Worm (Caenorhabditis elegans) whole organism, young adult: ENCODE measurements around the gene daf-36.

Source experiments
- B0019.2 ChIP-seq: fragments of 200-800 bp; sonication (Bioruptor generic); conservative IDR thresholded peaks from 2 replicates; pipeline ENCODE4 v1.3.6; 2022; ENCODE audit warnings: missing genetic modification reagents, missing genetic modification characterization, missing compliant biosample characterization
- C06A6.2 ChIP-seq: fragments of 200-800 bp; sonication (Bioruptor generic); conservative IDR thresholded peaks from 2 replicates; pipeline ENCODE4 v1.3.6; 2022; ENCODE audit warnings: missing genetic modification characterization, missing compliant biosample characterization
- D2030.7 ChIP-seq: fragments of 200-800 bp; sonication (Bioruptor generic); IDR thresholded peaks from 2 replicates; pipeline ENCODE4 v1.3.6; 2022; ENCODE audit warnings: missing genetic modification reagents, missing genetic modification characterization, missing compliant biosample characterization
- F22D6.2 ChIP-seq: sonication (generic microtip); optimal IDR thresholded peaks from 2 replicates; lab custom pipeline; 2016; ENCODE audit warnings: mild to moderate bottlenecking, missing genetic modification characterization, missing compliant biosample characterization
- F37B4.10 ChIP-seq: fragments of 200-800 bp; sonication (Bioruptor generic); IDR thresholded peaks from 2 replicates; pipeline ENCODE4 v1.3.6; 2022; ENCODE audit warnings: missing genetic modification characterization, missing compliant biosample characterization
- F39B2.1 ChIP-seq: fragments of 200-800 bp; sonication (Bioruptor generic); IDR thresholded peaks from 2 replicates; pipeline ENCODE4 v1.3.6; 2022; ENCODE audit warnings: missing genetic modification reagents, missing genetic modification characterization, missing compliant biosample characterization
- F49E8.2 ChIP-seq: sonication (generic microtip); optimal IDR thresholded peaks from 3 replicates; lab custom pipeline; 2017; ENCODE audit warnings: missing genetic modification characterization, mild to moderate bottlenecking, missing compliant biosample characterization, antibody characterized with exemption, moderate library complexity; ENCODE audit not compliant: insufficient read depth
- F52B5.7 ChIP-seq: sonication (generic microtip); optimal IDR thresholded peaks from 2 replicates; lab custom pipeline; 2016; ENCODE audit warnings: mild to moderate bottlenecking, missing genetic modification characterization, missing compliant biosample characterization
- K12H6.12 ChIP-seq: fragments of 200-800 bp; sonication (Bioruptor generic); optimal IDR thresholded peaks from 2 replicates; lab custom pipeline; 2018; ENCODE audit warnings: mild to moderate bottlenecking, missing genetic modification characterization, missing compliant biosample characterization
- T26A5.8 ChIP-seq: sonication (generic microtip); optimal IDR thresholded peaks from 2 replicates; lab custom pipeline; 2016; ENCODE audit warnings: missing genetic modification characterization, missing compliant biosample characterization
- Y53F4B.3 ChIP-seq: fragments of 200-800 bp; sonication (Bioruptor generic); IDR thresholded peaks from 2 replicates; pipeline ENCODE4 v1.3.6; 2022; ENCODE audit warnings: missing genetic modification reagents, missing genetic modification characterization, missing compliant biosample characterization
- Y67H2A.10 ChIP-seq: fragments of 200-800 bp; sonication (Bioruptor generic); conservative IDR thresholded peaks from 2 replicates; pipeline ENCODE4 v1.3.6; 2022; ENCODE audit warnings: missing genetic modification reagents, missing genetic modification characterization, missing compliant biosample characterization
- akir-1 ChIP-seq: fragments of 200-800 bp; sonication (Bioruptor generic); optimal IDR thresholded peaks from 2 replicates; lab custom pipeline; 2018; ENCODE audit warnings: mild to moderate bottlenecking, missing genetic modification characterization, moderate library complexity, missing compliant biosample characterization
- ama-1 ChIP-seq, 3 experiments: fragments of 150-350 bp in 1 of 3; sonication (generic microtip) in 2 of 3; optimal IDR thresholded peaks; 2 replicates each; lab custom pipeline; 2014 to 2018; ENCODE audit warnings: missing biosample characterization in 2 of 3, missing genetic modification characterization in 2 of 3, missing genetic modification reagents in 2 of 3
- aptf-3 ChIP-seq: fragments of 200-800 bp; sonication (Bioruptor generic); IDR thresholded peaks from 2 replicates; pipeline ENCODE4 v1.3.6; 2022; ENCODE audit warnings: missing genetic modification characterization, missing compliant biosample characterization
- attf-3 ChIP-seq: fragments of 200-800 bp; sonication (Bioruptor generic); conservative IDR thresholded peaks from 2 replicates; pipeline ENCODE4 v1.3.6; 2022; ENCODE audit warnings: missing genetic modification reagents, missing genetic modification characterization, missing compliant biosample characterization
- attf-6 ChIP-seq: fragments of 200-800 bp; sonication (Bioruptor generic); IDR thresholded peaks from 2 replicates; pipeline ENCODE4 v1.3.6; 2022; ENCODE audit warnings: missing genetic modification reagents, missing genetic modification characterization, missing compliant biosample characterization
- cebp-1 ChIP-seq, 2 experiments: fragments of 200-800 bp in 1 of 2; sonication (Bioruptor generic) in 1 of 2; sonication (generic microtip) in 1 of 2; IDR thresholded peaks in 1 of 2; optimal IDR thresholded peaks in 1 of 2; 2 replicates each; pipeline versions ENCODE4 v1.3.6 to Lab custom; 2017 to 2022; ENCODE audit warnings: missing compliant biosample characterization in 2 of 2, missing genetic modification characterization in 2 of 2, mild to moderate bottlenecking in 1 of 2, missing genetic modification reagents in 1 of 2, moderate library complexity in 1 of 2
- ceh-40 ChIP-seq: fragments of 200-800 bp; sonication (Bioruptor generic); IDR thresholded peaks from 2 replicates; pipeline ENCODE4 v1.3.6; 2022; ENCODE audit warnings: missing genetic modification characterization, missing compliant biosample characterization
- ceh-58 ChIP-seq: fragments of 200-800 bp; sonication (Bioruptor generic); IDR thresholded peaks from 2 replicates; pipeline ENCODE4 v1.3.6; 2022; ENCODE audit warnings: missing genetic modification characterization, missing compliant biosample characterization
- ceh-91 ChIP-seq: fragments of 200-800 bp; sonication (Bioruptor generic); IDR thresholded peaks from 2 replicates; pipeline ENCODE4 v1.3.6; 2022; ENCODE audit warnings: missing genetic modification reagents, missing genetic modification characterization, missing compliant biosample characterization
- dpff-1 ChIP-seq: sonication (generic microtip); optimal IDR thresholded peaks from 2 replicates; lab custom pipeline; 2017; ENCODE audit warnings: mild to moderate bottlenecking, missing genetic modification characterization, missing compliant biosample characterization
- egl-44 ChIP-seq: fragments of 200-800 bp; sonication (Bioruptor generic); IDR thresholded peaks from 2 replicates; pipeline ENCODE4 v1.3.6; 2022; ENCODE audit warnings: missing genetic modification reagents, missing genetic modification characterization, missing compliant biosample characterization
- ets-4 ChIP-seq: fragments of 200-800 bp; sonication (Bioruptor generic); optimal IDR thresholded peaks from 2 replicates; lab custom pipeline; 2018; ENCODE audit warnings: mild to moderate bottlenecking, missing genetic modification characterization, missing compliant biosample characterization
- hlh-12 ChIP-seq: sonication (generic microtip); optimal IDR thresholded peaks from 2 replicates; lab custom pipeline; 2016; ENCODE audit warnings: missing genetic modification characterization, missing compliant biosample characterization
- lag-1 ChIP-seq: fragments of 200-800 bp; sonication (Bioruptor generic); IDR thresholded peaks from 2 replicates; pipeline ENCODE4 v1.3.6; 2022; ENCODE audit warnings: missing genetic modification reagents, missing genetic modification characterization, missing compliant biosample characterization
- lin-35 ChIP-seq, 3 experiments: fragments of 150-350 bp in 2 of 3; sonication (generic microtip) in 1 of 3; optimal IDR thresholded peaks; 2 replicates each; lab custom pipeline; 2014 to 2018; ENCODE audit warnings: missing biosample characterization in 3 of 3, missing genetic modification characterization in 3 of 3, missing genetic modification reagents in 3 of 3
- lsl-1 ChIP-seq: fragments of 200-800 bp; sonication (Bioruptor generic); optimal IDR thresholded peaks from 2 replicates; lab custom pipeline; 2018; ENCODE audit warnings: mild to moderate bottlenecking, missing genetic modification characterization, moderate library complexity, missing compliant biosample characterization
- lsy-27 ChIP-seq: sonication (generic microtip); optimal IDR thresholded peaks from 2 replicates; lab custom pipeline; 2017; ENCODE audit warnings: missing genetic modification characterization, mild to moderate bottlenecking, missing compliant biosample characterization, antibody characterized with exemption, missing genotype, borderline replicate concordance; ENCODE audit not compliant: insufficient read depth
- madf-10 ChIP-seq: sonication (generic microtip); optimal IDR thresholded peaks from 2 replicates; lab custom pipeline; 2016; ENCODE audit warnings: mild to moderate bottlenecking, missing genetic modification characterization, missing compliant biosample characterization
- madf-3 ChIP-seq: fragments of 200-800 bp; sonication (Bioruptor generic); IDR thresholded peaks from 2 replicates; pipeline ENCODE4 v1.3.6; 2022; ENCODE audit warnings: missing genetic modification reagents, missing genetic modification characterization, missing compliant biosample characterization
- mel-28 ChIP-seq: sonication (generic microtip); optimal IDR thresholded peaks from 2 replicates; lab custom pipeline; 2016; ENCODE audit warnings: borderline replicate concordance, mild to moderate bottlenecking, missing genetic modification characterization, missing compliant biosample characterization
- nfya-2 ChIP-seq: fragments of 200-800 bp; sonication (Bioruptor generic); IDR thresholded peaks from 2 replicates; pipeline ENCODE4 v1.3.6; 2022; ENCODE audit warnings: missing genetic modification reagents, missing genetic modification characterization, missing compliant biosample characterization
- nhr-27 ChIP-seq: fragments of 200-800 bp; sonication (Bioruptor generic); optimal IDR thresholded peaks from 2 replicates; lab custom pipeline; 2018; ENCODE audit warnings: mild to moderate bottlenecking, missing genetic modification characterization, moderate library complexity, missing compliant biosample characterization
- pha-4 ChIP-seq: fragments of 150-350 bp; sonication (generic microtip); optimal IDR thresholded peaks from 2 replicates; lab custom pipeline; 2014; ENCODE audit warnings: missing biosample characterization, missing genetic modification reagents, missing genetic modification characterization
- rcor-1 ChIP-seq: fragments of 200-800 bp; sonication (Bioruptor generic); IDR thresholded peaks from 2 replicates; pipeline ENCODE4 v1.3.6; 2022; ENCODE audit warnings: missing genetic modification reagents, missing genetic modification characterization, missing compliant biosample characterization
- rpc-1 ChIP-seq, 2 experiments: fragments of 150-350 bp in 1 of 2; sonication (generic microtip) in 1 of 2; optimal IDR thresholded peaks; 2 replicates each; lab custom pipeline; 2014 to 2018; ENCODE audit warnings: missing biosample characterization in 1 of 2, missing genetic modification characterization in 1 of 2, missing genetic modification reagents in 1 of 2, missing genotype in 1 of 2
- sea-2 ChIP-seq: fragments of 200-800 bp; sonication (Bioruptor generic); IDR thresholded peaks from 2 replicates; pipeline ENCODE4 v1.3.6; 2022; ENCODE audit warnings: missing genetic modification characterization, missing compliant biosample characterization
- snpc-1.1 ChIP-seq: sonication (generic microtip); optimal IDR thresholded peaks from 2 replicates; lab custom pipeline; 2017; ENCODE audit warnings: missing genetic modification characterization, mild to moderate bottlenecking, missing compliant biosample characterization, antibody characterized with exemption, moderate library complexity, missing genotype, missing genetic modification reagents; ENCODE audit not compliant: insufficient read depth
- snpc-3.4 ChIP-seq: sonication (generic microtip); optimal IDR thresholded peaks from 2 replicates; lab custom pipeline; 2017; ENCODE audit warnings: missing genetic modification characterization, mild to moderate bottlenecking, missing compliant biosample characterization, antibody characterized with exemption, moderate library complexity, missing genotype, missing genetic modification reagents
- somi-1 ChIP-seq: fragments of 200-800 bp; sonication (Bioruptor generic); optimal IDR thresholded peaks from 2 replicates; lab custom pipeline; 2018; ENCODE audit warnings: mild to moderate bottlenecking, missing genetic modification characterization, missing compliant biosample characterization
- tbx-9 ChIP-seq: sonication (generic microtip); optimal IDR thresholded peaks from 2 replicates; lab custom pipeline; 2016; ENCODE audit warnings: borderline replicate concordance, missing genetic modification characterization, inconsistent platforms, missing compliant biosample characterization
- tlf-1 ChIP-seq: fragments of 200-800 bp; sonication (Bioruptor generic); optimal IDR thresholded peaks from 2 replicates; lab custom pipeline; 2018; ENCODE audit warnings: mild to moderate bottlenecking, missing genetic modification characterization, missing compliant biosample characterization
- zfh-2 ChIP-seq: fragments of 200-800 bp; sonication (Bioruptor generic); conservative IDR thresholded peaks from 2 replicates; pipeline ENCODE4 v1.3.6; 2022; ENCODE audit warnings: missing genetic modification reagents, missing genetic modification characterization, missing compliant biosample characterization

The daf-36 gene

DNA sequence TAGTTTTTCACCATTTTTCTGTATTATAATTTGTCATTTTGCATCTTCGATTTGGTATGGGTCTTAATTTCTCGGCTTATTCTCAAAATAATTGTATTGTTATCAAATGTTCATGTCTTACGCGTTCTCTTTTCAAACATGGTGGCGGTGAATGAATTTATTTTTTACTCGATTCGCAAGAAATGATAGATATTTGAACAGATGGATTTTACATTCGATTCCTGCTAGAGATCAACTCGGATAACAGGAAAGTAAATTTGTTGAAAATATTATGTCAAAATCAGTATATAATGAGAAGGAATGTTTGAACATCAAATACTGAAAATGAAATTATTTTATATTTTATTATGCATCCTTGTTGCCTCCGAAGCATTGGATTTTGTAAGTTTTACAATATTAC lies 42.5 kb downstream of the daf-36 start, which contains the start of gene ZK856.4:
Gene ZK856.4 (plus strand): TSS at position 301 of the 400 bp plus-strand sequence.
- TF ChIP-seq egl-44 (no peak), tlf-1 (GFP tag; lab: Kevin White, UChicago) (no peak), C06A6.2 (GFP tag; lab: Robert Waterston, UW) (no peak), ama-1 (optimal IDR thresholded peaks at IDR 0.05; lab: Kevin White, UChicago) (no peak), ama-1 (GFP tag; optimal IDR thresholded peaks at IDR 0.05; lab: Kevin White, UChicago) (no peak), lsl-1 (no peak), T26A5.8 (tag; lab: Kevin White, UChicago) (no peak), pha-4 (tag; lab: Kevin White, UChicago) (no peak), Y53F4B.3 (GFP tag; lab: Robert Waterston, UW) (no peak), cebp-1 (GFP tag; IDR thresholded peaks at IDR 0.05; lab: Robert Waterston, UW) (no peak), cebp-1 (tag; optimal IDR thresholded peaks at IDR 0.05; lab: Kevin White, UChicago) (no peak), lsy-27 (tag; lab: Kevin White, UChicago) (no peak), F49E8.2 (tag; lab: Kevin White, UChicago) (no peak), dpff-1 (tag; lab: Kevin White, UChicago) (no peak), mel-28 (no peak), sea-2 (GFP tag; lab: Robert Waterston, UW) (no peak), ceh-58 (GFP tag; lab: Robert Waterston, UW) (no peak), F39B2.1 (GFP tag; lab: Robert Waterston, UW) (no peak), Y67H2A.10 (GFP tag; lab: Robert Waterston, UW) (no peak), lin-35 (GFP tag; optimal IDR thresholded peaks at IDR 0.05; lab: Kevin White, UChicago) (no peak)

DNA sequence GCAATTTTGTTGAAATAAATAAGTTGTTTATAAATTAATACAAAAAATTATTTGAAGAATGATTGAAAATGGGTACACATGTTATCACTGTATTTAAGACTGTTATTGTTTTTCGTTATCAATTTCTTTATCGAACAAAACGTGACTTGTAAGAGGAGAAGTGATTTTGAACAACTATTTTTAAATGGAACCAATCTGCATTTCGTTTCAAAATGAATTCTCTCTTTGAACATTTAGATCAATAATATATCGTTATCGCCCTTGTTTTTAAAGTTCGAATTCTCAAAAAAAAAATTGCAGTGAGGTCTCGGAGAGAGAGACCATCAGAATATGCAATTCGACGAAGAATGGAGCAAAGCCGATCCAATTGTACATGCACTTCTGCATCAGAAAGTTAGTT lies 46.3 kb downstream of the daf-36 start, which contains the start of gene cul-5:
Gene cul-5 (plus strand): TSS at position 301 of the 400 bp plus-strand sequence.
- TF ChIP-seq nhr-27 (no peak), lin-35 (GFP tag; optimal IDR thresholded peaks at IDR 0.05; lab: Kevin White, UChicago) (no peak), madf-3 (no peak), F22D6.2 (tag; lab: Kevin White, UChicago) (no peak), lag-1 (no peak), ceh-91 (no peak), nfya-2 (no peak), snpc-1.1 (tag; lab: Kevin White, UChicago) (no peak), somi-1 (GFP tag; lab: Kevin White, UChicago) (no peak), D2030.7 (GFP tag; lab: Robert Waterston, UW) (no peak), F52B5.7 (no peak), B0019.2 (GFP tag; lab: Robert Waterston, UW) (no peak), ets-4 (no peak), snpc-3.4 (tag; lab: Kevin White, UChicago) (no peak), attf-6 (no peak), zfh-2 (GFP tag; lab: Robert Waterston, UW) (no peak)
- TF ChIP-seq, all 124 proteins: peak for 0

ce11 chrV:10178166-10178565 lies 47.3 kb downstream of the daf-36 start:
- TF ChIP-seq F37B4.10 (no peak), tlf-1 (GFP tag; lab: Kevin White, UChicago) (no peak), B0019.2 (GFP tag; lab: Robert Waterston, UW) (no peak), cebp-1 (GFP tag; IDR thresholded peaks at IDR 0.05; lab: Robert Waterston, UW) (no peak), cebp-1 (tag; optimal IDR thresholded peaks at IDR 0.05; lab: Kevin White, UChicago) (peak; percentile 32), F39B2.1 (GFP tag; lab: Robert Waterston, UW) (no peak), zfh-2 (GFP tag; lab: Robert Waterston, UW) (no peak), ama-1 (optimal IDR thresholded peaks at IDR 0.05; lab: Kevin White, UChicago) (no peak), ama-1 (GFP tag; optimal IDR thresholded peaks at IDR 0.05; lab: Kevin White, UChicago) (no peak), ceh-40 (GFP tag; lab: Robert Waterston, UW) (no peak), K12H6.12 (tag; lab: Kevin White, UChicago) (peak; percentile 43), madf-10 (no peak), Y67H2A.10 (GFP tag; lab: Robert Waterston, UW) (no peak), rpc-1 (optimal IDR thresholded peaks at IDR 0.05; lab: Kevin White, UChicago) (no peak), rpc-1 (tag; optimal IDR thresholded peaks at IDR 0.05; lab: Kevin White, UChicago) (no peak), snpc-1.1 (tag; lab: Kevin White, UChicago) (no peak), rcor-1 (GFP tag; lab: Robert Waterston, UW) (no peak), aptf-3 (GFP tag; lab: Robert Waterston, UW) (no peak), hlh-12 (tag; lab: Kevin White, UChicago) (no peak), akir-1 (GFP tag; lab: Kevin White, UChicago) (no peak), tbx-9 (tag; lab: Kevin White, UChicago) (no peak), attf-3 (GFP tag; lab: Robert Waterston, UW) (0 out of 2 replicates have a peak, but pooled peaks have one; percentile 18)
